Worm (Caenorhabditis elegans): Measurements from ENCODE around the gene gly-13.

ce11 chrX:9298846-9299245 is 2.4 kb upstream of the gly-13 start, which contains the start of gene B0416.2:
- TF ChIP-seq nfya-1 (tag; optimal IDR thresholded peaks at IDR 0.05; ENCODE audit: insufficient read depth) (no peak), zag-1 (tag; optimal IDR thresholded peaks at IDR 0.05) (no peak), ztf-4 (tag; optimal IDR thresholded peaks at IDR 0.05) (no peak), unc-39 (tag; optimal IDR thresholded peaks at IDR 0.05) (no peak), pqm-1 (tag; optimal IDR thresholded peaks at IDR 0.05) (no peak), ceh-82 (tag; optimal IDR thresholded peaks at IDR 0.05) (no peak)

All from whole organism, L3 larva.